Worm (Caenorhabditis elegans) whole organism, late embryonic: ENCODE measurements around the gene sgk-1.
"Not testable (repeated sequence)": the region's sequence is repeated elsewhere in the genome, so short reads cannot be mapped to it uniquely, and the experiment has no call there.

Experiments
- ceh-18 ChIP-seq: sonication (generic microtip); optimal IDR thresholded peaks from 2 replicates; lab custom pipeline; 2016; ENCODE audit warnings: missing genetic modification characterization, missing compliant biosample characterization
- ceh-24 ChIP-seq: sonication (generic microtip); optimal IDR thresholded peaks from 2 replicates; lab custom pipeline; 2016; ENCODE audit warnings: mild to moderate bottlenecking, missing genetic modification characterization, missing compliant biosample characterization
- ceh-31 ChIP-seq: sonication (generic microtip); optimal IDR thresholded peaks from 2 replicates; lab custom pipeline; 2016; ENCODE audit warnings: missing genetic modification characterization, missing compliant biosample characterization
- ceh-9 ChIP-seq: sonication (generic microtip); optimal IDR thresholded peaks from 2 replicates; lab custom pipeline; 2016; ENCODE audit warnings: mild to moderate bottlenecking, missing genetic modification characterization, inconsistent platforms, missing compliant biosample characterization
- dmd-4 ChIP-seq: sonication (generic microtip); optimal IDR thresholded peaks from 2 replicates; lab custom pipeline; 2016; ENCODE audit warnings: borderline replicate concordance, missing genetic modification characterization, missing compliant biosample characterization
- dve-1 ChIP-seq: sonication (generic microtip); optimal IDR thresholded peaks from 2 replicates; lab custom pipeline; 2017; ENCODE audit warnings: antibody characterized with exemption, mild to moderate bottlenecking, missing genetic modification characterization, missing compliant biosample characterization
- elt-2 ChIP-seq: sonication (generic microtip); optimal IDR thresholded peaks from 2 replicates; lab custom pipeline; 2016; ENCODE audit warnings: missing genetic modification reagents, missing genetic modification characterization, missing compliant biosample characterization
- elt-4 ChIP-seq: sonication (generic microtip); optimal IDR thresholded peaks from 2 replicates; lab custom pipeline; 2016; ENCODE audit warnings: missing genetic modification characterization, missing compliant biosample characterization
- hlh-6 ChIP-seq: sonication (generic microtip); optimal IDR thresholded peaks from 2 replicates; lab custom pipeline; 2016; ENCODE audit warnings: missing genotype, missing genetic modification characterization, missing compliant biosample characterization
- odd-2 ChIP-seq: sonication (generic microtip); optimal IDR thresholded peaks from 2 replicates; lab custom pipeline; 2017; ENCODE audit warnings: antibody characterized with exemption, mild to moderate bottlenecking, missing genetic modification characterization, missing compliant biosample characterization
- pha-4 ChIP-seq: fragments of 150-350 bp; optimal IDR thresholded peaks from 2 replicates; lab custom pipeline; 2018; ENCODE audit warnings: missing biosample characterization, missing genetic modification reagents, missing genetic modification characterization
- pros-1 ChIP-seq: fragments of 150-350 bp; optimal IDR thresholded peaks from 2 replicates; lab custom pipeline; 2014; ENCODE audit warnings: missing biosample characterization, missing genetic modification reagents, missing genetic modification characterization
- rnt-1 ChIP-seq: sonication (generic microtip); optimal IDR thresholded peaks from 2 replicates; lab custom pipeline; 2016; ENCODE audit warnings: missing genetic modification characterization, missing compliant biosample characterization
- tbx-2 ChIP-seq: sonication (generic microtip); optimal IDR thresholded peaks from 2 replicates; lab custom pipeline; 2016; ENCODE audit warnings: missing genetic modification characterization, missing compliant biosample characterization

- TF ChIP-seq odd-2 (tag; lab: Kevin White, UChicago); pha-4 (tag; lab: Kevin White, UChicago); elt-4 (tag; lab: Kevin White, UChicago); ceh-24 (tag; lab: Kevin White, UChicago); elt-2; hlh-6; ceh-18; pros-1; dmd-4 (tag; lab: Kevin White, UChicago); dve-1 (tag; lab: Kevin White, UChicago); tbx-2 (tag; lab: Kevin White, UChicago); ceh-31; rnt-1; ceh-9 (tag; lab: Kevin White, UChicago): not testable (repeated sequence)
Observed at ce11 chrX:16219710-16220109, 42.2 kb downstream of the sgk-1 start, which contains the start of gene F23A7.3.
